Worm (Caenorhabditis elegans): Measurements from ENCODE around the gene ZK131.11.

Gene ZK131.11

DNA sequence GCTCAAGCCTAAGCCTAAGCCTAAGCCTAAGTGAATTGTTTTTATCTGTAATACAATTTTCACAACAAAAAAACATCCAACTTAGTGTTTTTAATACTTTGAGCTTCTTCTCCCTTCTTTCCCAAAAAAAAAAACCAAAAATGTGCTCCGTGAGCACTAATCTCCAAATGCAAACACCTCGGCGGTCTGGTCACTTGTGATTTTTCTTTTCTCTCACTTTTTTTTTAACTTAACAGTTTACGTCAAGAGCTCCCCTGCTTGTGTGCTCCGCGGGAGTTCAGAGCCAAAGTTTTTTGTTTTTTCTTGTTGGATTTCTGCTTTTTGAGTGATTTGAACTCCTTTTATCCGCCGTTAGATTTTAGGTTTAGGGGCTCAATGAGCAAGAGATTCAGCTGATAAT is 14.2 kb downstream of the ZK131.11 start:
- TF ChIP-seq nhr-48 (tag; optimal IDR thresholded peaks at IDR 0.05) (no peak), egl-43 (GFP tag; IDR thresholded peaks at IDR 0.05) (no peak), lin-13 (GFP tag; optimal IDR thresholded peaks at IDR 0.05) (no peak), hlh-11 (tag; optimal IDR thresholded peaks at IDR 0.05) (no peak), nhr-237 (tag; optimal IDR thresholded peaks at IDR 0.05) (no peak), daf-8 (GFP tag; IDR thresholded peaks at IDR 0.05) (no peak)

DNA sequence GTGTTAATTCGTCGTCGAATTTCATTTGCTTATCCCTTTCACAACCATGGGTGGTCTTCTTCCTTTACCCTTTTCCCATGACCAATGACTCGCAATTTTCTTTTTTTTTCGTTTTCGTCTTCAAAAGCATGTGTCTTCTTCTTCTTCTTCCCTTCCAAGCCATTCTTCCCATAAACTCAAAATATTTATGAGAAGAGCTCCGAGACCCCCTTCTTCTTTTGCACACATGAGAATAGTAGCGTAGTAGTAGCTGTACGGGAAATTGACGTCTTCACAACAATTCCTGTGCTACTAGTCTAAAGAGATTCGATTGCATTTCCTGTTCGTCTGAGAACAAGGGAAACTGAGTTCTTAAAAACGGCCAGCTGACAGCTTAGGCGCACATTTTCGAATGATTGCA is 20.3 kb downstream of the ZK131.11 start:
- TF ChIP-seq zfp-3 (GFP tag; conservative IDR thresholded peaks at IDR 0.05): no peak
- TF ChIP-seq nhr-6 (tag; optimal IDR thresholded peaks at IDR 0.05): no peak
- TF ChIP-seq ctbp-1 (GFP tag; IDR thresholded peaks at IDR 0.05): no peak
- no peak for TF ChIP-seq zip-11 (GFP tag; IDR thresholded peaks at IDR 0.05)
- TF ChIP-seq fkh-10 (GFP tag; optimal IDR thresholded peaks at IDR 0.05): peak; percentile 57

DNA sequence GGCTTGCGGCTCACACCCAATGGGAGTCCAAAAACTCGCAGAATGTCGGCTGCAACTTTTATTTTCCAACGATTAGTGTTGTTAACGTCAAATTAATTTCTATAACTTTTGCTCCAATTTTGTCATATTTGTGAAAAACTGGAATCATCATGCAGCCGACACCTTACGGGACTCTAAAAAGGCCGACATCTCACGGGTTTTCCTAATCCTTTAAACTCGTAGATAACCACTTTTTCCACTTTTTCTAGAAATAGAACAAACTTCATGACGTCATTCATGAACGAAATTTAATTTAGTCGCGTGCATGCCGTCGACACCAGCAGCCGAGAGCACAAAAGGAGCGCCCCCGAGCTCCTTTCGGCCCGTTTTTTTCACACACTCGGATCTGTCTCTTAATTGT is 21.4 kb downstream of the ZK131.11 start:
- peak in 1 of 2 experiments; percentile 0 for TF ChIP-seq lsy-2 (tag; optimal IDR thresholded peaks at IDR 0.05)
- TF ChIP-seq ctbp-1 (GFP tag; IDR thresholded peaks at IDR 0.05): peak; percentile 49; the same call in 1 of the 2 replicates
- peak; percentile 79 for TF ChIP-seq ces-1 (GFP tag; optimal IDR thresholded peaks at IDR 0.05)
- TF ChIP-seq Y5F2A.4 (GFP tag; optimal IDR thresholded peaks at IDR 0.05): no peak

DNA sequence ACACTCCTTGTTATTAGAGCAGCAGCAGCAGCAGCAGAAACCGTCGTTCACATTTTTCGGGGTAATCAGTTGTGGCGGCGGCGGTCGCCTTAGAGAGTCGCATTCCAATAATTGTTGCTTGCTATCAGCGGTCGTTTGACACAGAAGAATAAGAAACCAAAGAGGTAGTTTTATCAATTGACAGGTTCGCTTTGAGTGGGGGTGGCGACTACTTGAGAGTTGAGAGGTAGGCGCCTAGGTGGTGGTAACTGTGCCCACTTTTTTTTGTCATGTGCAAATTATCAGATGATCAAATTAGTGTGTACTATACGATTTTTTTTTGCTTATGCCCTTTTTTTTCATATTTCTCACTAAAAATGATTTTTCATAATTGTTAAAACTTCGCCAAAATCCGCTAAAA is 21.9 kb downstream of the ZK131.11 start:
- peak; percentile 76 for TF ChIP-seq nhr-28 (tag; optimal IDR thresholded peaks at IDR 0.05)
- no peak for TF ChIP-seq mdl-1 (tag; optimal IDR thresholded peaks at IDR 0.05)
- no peak for TF ChIP-seq egl-27 (tag; optimal IDR thresholded peaks at IDR 0.05)
- TF ChIP-seq jun-1 (tag; optimal IDR thresholded peaks at IDR 0.05): no peak
- no peak for TF ChIP-seq nhr-41 (GFP tag; IDR thresholded peaks at IDR 0.05)
- TF ChIP-seq F26F4.8 (GFP tag; conservative IDR thresholded peaks at IDR 0.05): no peak
- no peak for TF ChIP-seq ceh-28 (tag; optimal IDR thresholded peaks at IDR 0.05)
- no peak for TF ChIP-seq ztf-7 (tag; optimal IDR thresholded peaks at IDR 0.05)
- TF ChIP-seq nhr-102 (tag; optimal IDR thresholded peaks at IDR 0.05): no peak
- TF ChIP-seq R02D3.7 (tag; optimal IDR thresholded peaks at IDR 0.05): no peak
- no peak for TF ChIP-seq dmd-9 (GFP tag; IDR thresholded peaks at IDR 0.05)
- peak; percentile 30; the same call in 1 of the 2 replicates for TF ChIP-seq nhr-42 (GFP tag; IDR thresholded peaks at IDR 0.05)
- TF ChIP-seq Y105C5A.15 (GFP tag; IDR thresholded peaks at IDR 0.05): no peak
- no peak for TF ChIP-seq unc-130 (GFP tag; optimal IDR thresholded peaks at IDR 0.05)
- no peak for TF ChIP-seq spr-1 (tag; optimal IDR thresholded peaks at IDR 0.05)
- no peak for TF ChIP-seq T26A8.4 (GFP tag; IDR thresholded peaks at IDR 0.05)
- TF ChIP-seq ceh-32 (tag; optimal IDR thresholded peaks at IDR 0.05; ENCODE audit: poor library complexity): no peak
- TF ChIP-seq skn-1 (tag; optimal IDR thresholded peaks at IDR 0.05): no peak
- TF ChIP-seq ceh-20 (GFP tag; IDR thresholded peaks at IDR 0.05): no peak
- TF ChIP-seq mxl-2 (GFP tag; conservative IDR thresholded peaks at IDR 0.05): no peak
- no peak for TF ChIP-seq nhr-25 (tag; optimal IDR thresholded peaks at IDR 0.05; ENCODE audit: borderline replicate concordance, insufficient read depth)
- TF ChIP-seq tag-97 (GFP tag; IDR thresholded peaks at IDR 0.05): no peak
- no peak for TF ChIP-seq hmg-1.1 (GFP tag; IDR thresholded peaks at IDR 0.05)
- no peak for TF ChIP-seq fkh-10 (GFP tag; optimal IDR thresholded peaks at IDR 0.05)
- TF ChIP-seq rbr-2 (tag; optimal IDR thresholded peaks at IDR 0.05): no peak
- TF ChIP-seq zip-11 (GFP tag; IDR thresholded peaks at IDR 0.05): no peak
- TF ChIP-seq dmd-6 (GFP tag; IDR thresholded peaks at IDR 0.05): peak; percentile 81
- TF ChIP-seq madf-5 (GFP tag; IDR thresholded peaks at IDR 0.05): no peak
- TF ChIP-seq gei-8 (GFP tag; optimal IDR thresholded peaks at IDR 0.05): no peak
- TF ChIP-seq F49E8.2 (tag; optimal IDR thresholded peaks at IDR 0.05; ENCODE audit: borderline replicate concordance): no peak
- TF ChIP-seq tra-1 (GFP tag; IDR thresholded peaks at IDR 0.05): no peak
- no peak for TF ChIP-seq nhr-6 (tag; optimal IDR thresholded peaks at IDR 0.05)
- TF ChIP-seq dpl-1 (GFP tag; optimal IDR thresholded peaks at IDR 0.05): no peak
- TF ChIP-seq snpc-4 (tag; optimal IDR thresholded peaks at IDR 0.05): no peak
- TF ChIP-seq daf-16 (GFP tag; optimal IDR thresholded peaks at IDR 0.05): no peak
- TF ChIP-seq daf-16 (tag; optimal IDR thresholded peaks at IDR 0.05): peak; percentile 37

Data from whole organism, L4 larva.